Worm (Caenorhabditis elegans) whole organism, L4 larva: ENCODE data around the gene srh-183.

Source experiments
- aly-2 ChIP-seq: sonication (generic microtip); optimal IDR thresholded peaks from 2 replicates; lab custom pipeline; 2018; ENCODE audit warnings: missing biosample characterization, missing genetic modification characterization
- dmd-8 ChIP-seq: fragments of 200-800 bp; sonication (Bioruptor generic); IDR thresholded peaks from 2 replicates; pipeline ENCODE4 v1.3.6; 2022; ENCODE audit warnings: missing genetic modification characterization, missing compliant biosample characterization
- nhr-76 ChIP-seq: fragments of 150-350 bp; optimal IDR thresholded peaks from 2 replicates; lab custom pipeline; 2014; ENCODE audit warnings: missing biosample characterization, missing genetic modification characterization
- vab-7 ChIP-seq: fragments of 200-800 bp; sonication (Bioruptor generic); IDR thresholded peaks from 2 replicates; pipeline ENCODE4 v1.3.6; 2022; ENCODE audit warnings: missing genetic modification reagents, missing genetic modification characterization, missing compliant biosample characterization

ce11 chrV:19994093-19994492, 16.0 kb upstream of the srh-183 start, which contains the start of gene Y60A3A.25:
- TF ChIP-seq nhr-76 (tag; lab: Kevin White, UChicago) (no peak), aly-2 (no peak), dmd-8 (GFP tag; lab: Robert Waterston, UW) (no peak), vab-7 (GFP tag; lab: Robert Waterston, UW) (no peak)
